Worm (Caenorhabditis elegans) whole organism, late embryonic: ENCODE results near the gene srm-2.
"Not testable (repeated sequence)": the region's sequence is repeated elsewhere in the genome, so short reads cannot be mapped to it uniquely, and the experiment has no call there.

ENCODE experiments used
- C38D4.7 ChIP-seq: fragments of 200-800 bp; sonication (Bioruptor generic); optimal IDR thresholded peaks from 2 replicates; lab custom pipeline; 2018; ENCODE audit warnings: mild to moderate bottlenecking, missing genetic modification characterization, moderate library complexity, missing compliant biosample characterization
- dmd-4 ChIP-seq: sonication (generic microtip); optimal IDR thresholded peaks from 2 replicates; lab custom pipeline; 2016; ENCODE audit warnings: borderline replicate concordance, missing genetic modification characterization, missing compliant biosample characterization
- eyg-1 ChIP-seq: sonication (generic microtip); optimal IDR thresholded peaks from 2 replicates; lab custom pipeline; 2016; ENCODE audit warnings: missing genotype, missing genetic modification characterization, missing compliant biosample characterization
- fkh-6 ChIP-seq: sonication (generic microtip); optimal IDR thresholded peaks from 2 replicates; lab custom pipeline; 2016; ENCODE audit warnings: missing genetic modification characterization, missing compliant biosample characterization
- hlh-15 ChIP-seq: sonication (generic microtip); optimal IDR thresholded peaks from 2 replicates; lab custom pipeline; 2016; ENCODE audit warnings: missing genetic modification characterization, missing compliant biosample characterization
- hlh-8 ChIP-seq: sonication (generic microtip); optimal IDR thresholded peaks from 2 replicates; lab custom pipeline; 2016; ENCODE audit warnings: missing genotype, missing genetic modification characterization, missing compliant biosample characterization
- nfya-1 ChIP-seq: sonication (generic microtip); optimal IDR thresholded peaks from 2 replicates; lab custom pipeline; 2017; ENCODE audit warnings: missing genetic modification characterization, mild to moderate bottlenecking, missing compliant biosample characterization, antibody characterized with exemption, moderate library complexity
- pqm-1 ChIP-seq: sonication (generic microtip); optimal IDR thresholded peaks from 2 replicates; lab custom pipeline; 2016; ENCODE audit warnings: missing genetic modification characterization, missing compliant biosample characterization

DNA sequence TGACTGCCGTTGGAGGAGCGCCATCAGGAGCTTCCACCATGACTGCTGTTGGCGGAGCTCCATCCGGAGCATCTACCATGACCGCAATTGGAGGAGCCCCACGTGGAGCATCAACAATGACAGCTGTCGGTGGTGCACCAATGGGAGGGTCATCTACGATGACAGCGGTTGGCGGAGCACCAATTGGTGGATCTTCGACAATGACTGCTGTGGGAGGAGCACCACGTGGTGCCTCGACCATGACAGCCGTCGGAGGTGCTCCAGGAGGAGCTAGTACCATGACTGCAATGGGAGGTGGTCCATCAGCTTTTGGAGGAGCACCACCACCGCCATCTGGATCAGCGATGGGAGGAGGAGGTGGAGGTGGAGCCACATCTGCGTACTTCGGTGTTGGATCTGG lies 8.6 kb downstream of the srm-2 start, which contains the start of gene T28H11.7:
- not testable (repeated sequence) for TF ChIP-seq C38D4.7 (GFP tag; lab: Kevin White, UChicago); nfya-1 (tag; lab: Kevin White, UChicago); pqm-1 (tag; lab: Kevin White, UChicago); fkh-6; hlh-8 (tag; lab: Kevin White, UChicago); dmd-4 (tag; lab: Kevin White, UChicago); eyg-1 (tag; lab: Kevin White, UChicago); hlh-15 (tag; lab: Kevin White, UChicago)
